Fruit fly (Drosophila melanogaster): Measurements from ENCODE around the gene Ncoa6.
A peak's percentile ranks its signal among the peaks of the same experiment; 100 is the strongest.

The Ncoa6 gene

dm6 chr2L:5324958-5325850 lies 1.3 kb downstream of the Ncoa6 start (continued):
- peak; percentile 57; the same call in 1 of the 2 replicates for TF ChIP-seq inv (GFP tag; IDR thresholded peaks at IDR 0.05; ENCODE audit: partially characterized antibody)
- TF ChIP-seq Trl (optimal IDR thresholded peaks at IDR 0.05), result no peak
- TF ChIP-seq Trl (GFP tag; optimal IDR thresholded peaks at IDR 0.05), result peak; percentile 42
- peak; percentile 55 for TF ChIP-seq lilli (GFP tag; optimal IDR thresholded peaks at IDR 0.05)
- TF ChIP-seq B-H1 (GFP tag; IDR thresholded peaks at IDR 0.05), result peak; percentile 41; the same call in 2 of the 3 replicates
- TF ChIP-seq Aef1 (GFP tag; IDR thresholded peaks at IDR 0.05), result peak; percentile 29
- peak; percentile 65; the same call in 2 of the 3 replicates for TF ChIP-seq CG34224 (GFP tag; IDR thresholded peaks at IDR 0.05; ENCODE audit: partially characterized antibody)
- TF ChIP-seq odd (GFP tag; optimal IDR thresholded peaks at IDR 0.05), result no peak
- no peak for TF ChIP-seq z (GFP tag; IDR thresholded peaks at IDR 0.05)
- no peak for TF ChIP-seq TFAM (GFP tag; optimal IDR thresholded peaks at IDR 0.05)
- TF ChIP-seq CG30403 (GFP tag; optimal IDR thresholded peaks at IDR 0.05), result peak; percentile 14
- peak; percentile 42 for TF ChIP-seq CG7786 (GFP tag; optimal IDR thresholded peaks at IDR 0.05)
- TF ChIP-seq CG6813 (GFP tag; optimal IDR thresholded peaks at IDR 0.05), result peak; percentile 67
- peak in 1 of 2 experiments; percentile 19 for TF ChIP-seq insv (GFP tag; optimal IDR thresholded peaks at IDR 0.05)
- TF ChIP-seq tgo (GFP tag; IDR thresholded peaks at IDR 0.05), result peak; percentile 68
- peak; percentile 49 to 62 for TF ChIP-seq dpn (GFP tag; optimal IDR thresholded peaks at IDR 0.05)
- TF ChIP-seq Xrp1 (GFP tag; IDR thresholded peaks at IDR 0.05), result peak; percentile 55; the same call in 1 of the 2 replicates
- TF ChIP-seq az2 (GFP tag; optimal IDR thresholded peaks at IDR 0.05), result no peak
- TF ChIP-seq nmo (GFP tag; optimal IDR thresholded peaks at IDR 0.05), result peak; percentile 37
- no peak for TF ChIP-seq CrebB (tag; optimal IDR thresholded peaks at IDR 0.05)
- no peak for TF ChIP-seq dmrt11E (tag; optimal IDR thresholded peaks at IDR 0.05)
- TF ChIP-seq sug (tag; optimal IDR thresholded peaks at IDR 0.05), result peak; percentile 77
- peak; percentile 19 for TF ChIP-seq trem (tag; optimal IDR thresholded peaks at IDR 0.05)
- no peak for TF ChIP-seq Bteb2 (GFP tag; optimal IDR thresholded peaks at IDR 0.05)
- peak; percentile 22; the same call in 1 of the 2 replicates for TF ChIP-seq ap (GFP tag; IDR thresholded peaks at IDR 0.05)
- TF ChIP-seq CG1602 (GFP tag; optimal IDR thresholded peaks at IDR 0.05), result peak; percentile 1
- TF ChIP-seq otp (GFP tag; IDR thresholded peaks at IDR 0.05), result peak; percentile 65; the same call in 1 of the 3 replicates
- TF ChIP-seq bsh (GFP tag; optimal IDR thresholded peaks at IDR 0.05), result peak; percentile 6 to 8
- peak; percentile 66 for TF ChIP-seq al (GFP tag; IDR thresholded peaks at IDR 0.05)
- TF ChIP-seq Spps (tag; optimal IDR thresholded peaks at IDR 0.05), result no peak
- TF ChIP-seq Atf6 (GFP tag; IDR thresholded peaks at IDR 0.05), result peak; percentile 77
- no peak for TF ChIP-seq CG10431 (GFP tag; optimal IDR thresholded peaks at IDR 0.05)
- TF ChIP-seq CG15514 (GFP tag; optimal IDR thresholded peaks at IDR 0.05), result peak; percentile 43
- no peak for TF ChIP-seq tx (GFP tag; optimal IDR thresholded peaks at IDR 0.05)
- peak; percentile 23 for TF ChIP-seq fd64A (GFP tag; optimal IDR thresholded peaks at IDR 0.05)
- peak; percentile 53; the same call in 1 of the 2 replicates for TF ChIP-seq HLH3B (GFP tag; IDR thresholded peaks at IDR 0.05)
- no peak for TF ChIP-seq btn (GFP tag; optimal IDR thresholded peaks at IDR 0.05)
- TF ChIP-seq Vsx1 (GFP tag; optimal IDR thresholded peaks at IDR 0.05), result no peak
- TF ChIP-seq CG6765 (GFP tag; optimal IDR thresholded peaks at IDR 0.05), result peak; percentile 26
- no peak for TF ChIP-seq CG31388 (GFP tag; optimal IDR thresholded peaks at IDR 0.05)
- TF ChIP-seq Lim3 (GFP tag; IDR thresholded peaks at IDR 0.05), result no peak
- TF ChIP-seq Mrtf (GFP tag; IDR thresholded peaks at IDR 0.05), result peak; percentile 61; the same call in 2 of the 3 replicates
- peak; percentile 16 for TF ChIP-seq Mad (GFP tag; optimal IDR thresholded peaks at IDR 0.05)
- TF ChIP-seq CG3065 (GFP tag; optimal IDR thresholded peaks at IDR 0.05), result no peak
- peak; percentile 53 for TF ChIP-seq ind (GFP tag; optimal IDR thresholded peaks at IDR 0.05)
- TF ChIP-seq pho (GFP tag; optimal IDR thresholded peaks at IDR 0.05), result no peak
- TF ChIP-seq CG1024 (GFP tag; IDR thresholded peaks at IDR 0.05), result no peak
- TF ChIP-seq CG30431 (GFP tag; optimal IDR thresholded peaks at IDR 0.05), result peak; percentile 17
- TF ChIP-seq nerfin-2 (GFP tag; IDR thresholded peaks at IDR 0.05; ENCODE audit: partially characterized antibody), result peak; percentile 29; the same call in 1 of the 2 replicates

Measured in whole organism, embryonic.